Worm (Caenorhabditis elegans) whole organism, L2 larva: ENCODE measurements around the gene EGAP4.1.

ENCODE experiments used
- nhr-11 ChIP-seq: fragments of 150-350 bp; optimal IDR thresholded peaks from 2 replicates; lab custom pipeline; 2014; ENCODE audit warnings: missing biosample characterization, missing genetic modification characterization
- nhr-25 ChIP-seq: fragments of 150-350 bp; sonication (generic microtip); optimal IDR thresholded peaks from 3 replicates; lab custom pipeline; 2014; ENCODE audit warnings: missing biosample characterization, missing genetic modification characterization
- snpc-4 ChIP-seq: fragments of 150-350 bp; optimal IDR thresholded peaks from 2 replicates; lab custom pipeline; 2014; ENCODE audit warnings: missing biosample characterization, missing genetic modification characterization

DNA sequence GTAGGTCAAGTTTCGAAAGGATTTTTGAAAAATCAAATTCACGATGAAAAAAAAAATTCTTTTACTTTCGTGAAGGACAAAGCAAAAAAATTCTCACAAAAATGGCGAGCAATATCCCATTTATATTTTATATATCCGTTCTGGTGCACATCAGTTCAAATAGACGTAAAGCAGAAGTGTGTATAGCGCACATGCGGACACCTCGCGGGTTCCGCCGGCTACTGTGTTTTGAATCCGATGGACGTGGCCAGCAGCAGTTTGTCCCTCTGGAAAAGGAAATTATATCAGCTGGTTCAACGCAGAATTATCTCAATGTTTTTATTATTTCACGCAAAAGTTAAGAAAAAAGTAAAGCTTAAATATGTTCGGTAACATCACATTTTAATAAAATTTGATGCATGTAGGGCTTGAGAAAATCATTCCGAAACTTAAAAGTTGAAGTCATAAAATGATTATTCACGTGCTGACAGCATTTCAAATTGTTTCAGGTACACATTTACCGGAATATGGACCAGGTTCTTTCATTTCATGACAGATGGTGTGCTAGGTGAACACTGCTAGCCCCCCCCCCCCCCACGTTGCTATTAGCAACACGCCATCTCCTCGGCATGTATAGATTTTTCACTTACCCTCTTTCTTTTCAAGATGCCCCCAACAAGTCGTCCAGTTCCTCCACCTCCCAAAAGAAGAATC, 23.4 kb downstream of the EGAP4.1 start, which contains the start of gene jbts-14:
- TF ChIP-seq nhr-25 (tag; lab: Kevin White, UChicago) (no peak), snpc-4 (peak; percentile 72), nhr-11 (tag; lab: Kevin White, UChicago) (no peak)
